Worm (Caenorhabditis elegans): ENCODE results near the gene pdi-2.

pdi-2 gene

DNA sequence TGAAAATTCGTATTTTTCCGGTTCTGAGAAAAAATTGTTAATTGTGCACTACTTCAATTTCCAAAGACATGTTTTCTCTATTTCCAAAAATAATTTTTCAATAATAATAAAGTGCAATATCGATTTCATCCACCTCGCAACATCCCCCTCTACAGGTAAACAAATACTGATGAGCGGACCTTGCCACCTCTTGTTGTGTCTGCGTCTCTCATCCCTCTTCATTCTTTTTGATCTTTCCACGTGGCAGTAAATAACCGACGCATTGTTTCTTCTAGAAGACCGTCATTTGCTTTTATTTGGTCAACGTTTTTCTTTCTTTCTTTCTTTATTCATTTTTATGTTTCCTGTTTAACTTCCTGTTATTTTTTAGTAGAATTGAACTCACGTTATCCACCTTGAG is 20.7 kb upstream of the pdi-2 start:
- TF ChIP-seq him-1 (tag; optimal IDR thresholded peaks at IDR 0.05) (no peak), W03F9.2 (tag; optimal IDR thresholded peaks at IDR 0.05) (no peak), dao-5 (tag; optimal IDR thresholded peaks at IDR 0.05) (no peak)

DNA sequence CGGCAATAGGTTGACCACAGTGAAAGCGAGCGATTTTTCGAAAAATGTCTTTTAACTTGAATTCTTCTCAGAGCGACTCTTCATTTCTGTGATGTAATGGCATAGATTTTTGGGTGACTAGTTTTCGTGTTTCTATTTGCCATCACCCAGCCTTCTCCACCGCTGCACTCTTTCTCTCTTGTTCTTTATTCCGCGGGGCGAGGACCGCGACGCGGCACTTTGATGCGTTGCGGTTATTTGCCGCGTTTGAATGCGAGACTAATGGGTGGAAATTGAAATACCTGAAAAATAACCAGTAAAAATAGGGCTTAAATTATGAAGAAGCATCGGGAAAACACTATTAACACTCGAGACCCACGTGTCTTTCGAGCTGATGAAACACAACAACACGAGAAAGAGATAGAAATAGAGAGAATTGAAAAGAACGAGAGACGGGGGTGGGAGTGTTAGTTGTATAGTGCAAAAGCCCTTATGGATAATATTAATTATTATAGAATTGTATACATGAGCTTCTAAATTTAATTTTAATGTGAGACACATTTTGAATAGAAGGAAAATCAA is 19.8 kb upstream of the pdi-2 start, which contains the start of gene dgk-2:
TSS of gene dgk-2 (minus strand) at position 281 of the 561 bp plus-strand sequence.
- no peak for TF ChIP-seq him-1 (tag; optimal IDR thresholded peaks at IDR 0.05)
- TF ChIP-seq W03F9.2 (tag; optimal IDR thresholded peaks at IDR 0.05) = no peak
- TF ChIP-seq dao-5 (tag; optimal IDR thresholded peaks at IDR 0.05) = no peak

DNA sequence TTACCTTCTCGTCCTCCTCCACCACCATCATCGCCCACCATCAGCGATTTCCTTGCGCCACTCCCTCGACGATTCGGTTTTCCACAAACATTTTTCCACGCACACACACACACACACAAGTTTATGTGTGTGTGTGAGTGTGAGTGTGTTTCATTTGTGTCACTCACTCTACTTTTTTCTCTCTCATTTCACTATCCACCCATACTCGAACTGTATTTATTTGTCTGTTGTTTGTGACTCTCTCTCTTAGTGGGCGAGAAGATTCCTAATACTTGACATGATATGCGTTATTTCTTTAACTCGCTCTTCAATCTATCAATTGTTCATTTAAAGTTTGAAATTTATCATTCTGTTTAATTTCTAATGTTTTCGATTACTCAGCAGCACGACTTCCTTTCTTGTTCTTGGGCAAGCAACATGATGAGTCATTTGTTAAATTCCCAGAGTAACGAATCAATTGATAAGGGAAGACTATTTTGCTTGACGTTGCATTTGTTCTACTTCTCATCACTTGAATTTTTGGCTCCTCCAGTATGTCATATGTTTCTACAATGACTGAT is 16.8 kb upstream of the pdi-2 start:
- TF ChIP-seq him-1 (tag; optimal IDR thresholded peaks at IDR 0.05) (no peak), W03F9.2 (tag; optimal IDR thresholded peaks at IDR 0.05) (no peak), dao-5 (tag; optimal IDR thresholded peaks at IDR 0.05) (no peak)

DNA sequence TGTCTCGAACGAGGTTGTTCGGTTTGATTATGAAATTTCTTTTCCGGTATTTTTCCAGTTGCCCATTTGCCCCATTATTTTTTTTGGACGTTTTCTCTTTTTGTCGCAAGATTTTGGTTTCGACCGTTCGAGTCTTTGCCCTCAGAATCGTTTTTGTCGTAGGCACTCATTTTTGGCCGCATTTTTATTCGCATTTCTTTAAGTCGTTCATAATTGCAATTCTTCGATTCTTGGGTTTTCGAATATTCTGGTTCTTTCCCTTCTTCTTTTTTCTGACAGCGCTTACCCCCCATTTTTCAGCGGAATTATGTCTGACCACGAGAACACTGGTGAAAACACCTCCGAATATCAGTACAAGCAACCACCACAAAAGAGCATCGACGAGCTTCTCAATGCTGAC is 15.7 kb upstream of the pdi-2 start, which contains the start of gene rhi-1:
TSS of gene rhi-1 (plus strand) at position 301 of the 400 bp plus-strand sequence.
- TF ChIP-seq W03F9.2 (tag; optimal IDR thresholded peaks at IDR 0.05) (no peak), dao-5 (tag; optimal IDR thresholded peaks at IDR 0.05) (no peak), him-1 (tag; optimal IDR thresholded peaks at IDR 0.05) (no peak)

DNA sequence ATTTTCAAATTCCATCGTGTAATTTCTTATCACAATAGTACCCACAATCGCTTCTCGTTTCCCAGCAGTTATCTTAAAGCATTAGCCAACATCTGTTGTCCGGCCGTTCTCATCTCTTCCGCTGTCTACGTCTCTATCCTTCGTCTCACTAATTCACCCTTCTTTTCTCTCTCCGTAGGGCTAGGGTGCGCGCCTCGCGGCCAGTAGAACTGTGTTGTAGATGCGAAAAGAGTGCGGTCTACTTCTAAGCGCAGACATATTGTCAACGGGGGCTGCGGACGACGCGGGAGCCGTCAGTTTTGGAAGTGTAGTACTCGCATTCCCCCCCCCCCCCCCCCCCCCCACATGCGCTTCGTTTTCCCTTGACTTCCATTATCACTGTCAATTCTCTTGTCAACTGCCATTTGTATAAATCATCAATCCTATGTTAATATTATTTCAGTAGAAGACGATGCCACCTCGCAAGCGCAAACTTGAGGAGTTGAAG is 10.3 kb upstream of the pdi-2 start, which contains the start of gene spr-3:
TSS of gene spr-3 (plus strand) at position 437 of the 487 bp plus-strand sequence.
- no peak for TF ChIP-seq W03F9.2 (tag; optimal IDR thresholded peaks at IDR 0.05)
- TF ChIP-seq him-1 (tag; optimal IDR thresholded peaks at IDR 0.05) = no peak
- no peak for TF ChIP-seq dao-5 (tag; optimal IDR thresholded peaks at IDR 0.05)

DNA sequence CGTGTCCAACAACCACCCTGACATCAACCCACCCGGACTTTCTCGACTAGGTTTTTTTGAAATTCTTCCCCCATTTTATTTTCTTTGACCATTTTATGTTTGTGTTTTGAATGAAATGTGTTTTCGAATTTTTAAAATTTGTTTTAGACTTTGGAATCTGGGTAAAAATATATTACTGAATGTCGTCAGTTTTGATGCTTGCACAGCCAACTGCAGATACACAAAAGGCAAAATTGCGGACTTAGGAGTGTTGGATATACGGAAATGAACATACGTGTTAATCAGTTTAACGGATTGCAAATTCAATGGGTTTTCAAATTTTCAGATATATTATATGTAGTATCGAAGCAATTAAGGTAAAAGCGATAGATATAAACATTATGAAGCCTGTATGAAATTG is 7.2 kb upstream of the pdi-2 start:
- no peak for TF ChIP-seq dao-5 (tag; optimal IDR thresholded peaks at IDR 0.05)

DNA sequence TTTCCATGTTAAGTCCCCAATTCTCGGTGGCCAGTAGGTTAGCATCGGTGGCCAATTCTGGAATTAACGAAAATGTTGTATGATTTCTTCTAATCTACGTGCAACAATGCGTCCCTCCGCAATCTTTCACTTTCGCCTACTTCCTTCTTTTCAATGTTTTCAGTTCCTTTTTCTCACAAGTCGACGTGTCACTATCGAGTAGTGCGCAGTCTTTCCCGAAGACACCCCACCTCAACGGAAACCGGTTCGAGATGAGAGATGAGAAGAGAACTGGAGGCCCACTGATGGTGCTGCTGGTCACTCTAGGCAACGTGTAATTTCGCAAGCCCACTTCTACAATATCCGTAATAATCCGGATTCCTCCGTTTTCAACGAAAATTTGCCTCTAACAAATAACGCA is 4.0 kb upstream of the pdi-2 start:
- TF ChIP-seq dao-5 (tag; optimal IDR thresholded peaks at IDR 0.05) (no peak), W03F9.2 (tag; optimal IDR thresholded peaks at IDR 0.05) (no peak), him-1 (tag; optimal IDR thresholded peaks at IDR 0.05) (no peak)

DNA sequence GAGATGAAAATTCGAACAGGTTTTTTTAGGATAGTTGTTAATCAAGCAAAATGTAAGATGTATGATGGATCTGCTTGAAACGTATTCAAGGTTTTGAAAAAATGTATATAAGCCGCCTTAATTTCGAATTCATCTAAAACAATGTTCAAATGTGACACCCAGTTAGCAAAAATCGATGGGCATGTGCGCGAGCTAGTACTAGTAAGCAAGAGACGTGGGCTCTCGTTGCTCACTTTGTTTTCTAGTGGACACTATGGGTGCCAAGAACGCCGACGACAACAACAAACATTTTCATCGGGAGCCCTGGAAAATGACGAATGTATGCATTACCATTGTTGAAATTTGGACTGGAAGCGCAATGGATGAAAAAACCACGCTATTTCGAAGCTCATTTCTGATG is 2.8 kb upstream of the pdi-2 start:
- TF ChIP-seq him-1 (tag; optimal IDR thresholded peaks at IDR 0.05) (no peak), W03F9.2 (tag; optimal IDR thresholded peaks at IDR 0.05) (no peak), dao-5 (tag; optimal IDR thresholded peaks at IDR 0.05) (no peak)

DNA sequence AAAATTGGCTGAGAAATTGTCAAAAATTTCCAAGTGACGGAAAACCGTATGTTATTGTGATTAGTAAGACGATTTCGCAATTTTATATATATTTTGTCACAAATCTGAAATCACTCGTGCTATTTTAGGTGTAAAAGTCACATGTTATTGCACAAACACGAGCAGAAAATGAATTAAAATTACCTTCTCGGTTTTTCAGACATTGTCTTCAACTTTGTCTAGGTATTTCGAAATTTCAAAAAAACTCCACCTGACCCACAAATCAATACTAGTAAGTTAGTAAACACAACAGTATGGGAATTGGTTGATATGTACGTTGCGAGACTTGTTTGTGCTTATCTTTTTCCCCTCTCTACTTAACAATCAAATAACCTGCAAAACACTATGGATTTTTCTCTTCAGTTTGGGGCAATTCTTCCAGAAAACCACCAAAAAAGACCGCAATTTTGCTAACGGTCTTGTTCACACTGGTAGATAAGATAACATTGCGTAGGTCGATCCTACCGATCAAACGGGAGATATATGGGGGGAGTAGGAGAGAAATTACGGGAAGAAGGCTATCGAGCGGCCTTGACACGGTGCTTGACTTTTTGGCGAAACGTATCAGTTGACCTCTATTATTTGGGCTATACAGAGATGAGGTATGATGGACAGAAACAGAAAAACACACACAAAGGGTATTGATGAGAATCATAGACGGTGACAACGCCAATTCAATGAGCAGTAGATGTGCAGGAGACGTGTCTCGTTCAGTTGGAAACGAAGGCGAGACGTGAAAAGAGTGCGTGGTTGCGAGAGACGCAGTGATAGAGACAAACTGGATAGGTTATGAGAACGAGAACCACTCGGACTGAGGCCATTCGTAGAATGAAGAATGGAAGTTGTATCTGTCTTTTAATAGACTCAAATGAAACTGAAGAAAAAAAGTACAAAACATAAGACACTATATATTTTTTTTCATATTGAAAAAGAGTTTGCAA is 1.8 kb upstream of the pdi-2 start, which contains the start of gene C07A12.7:
TSS of gene C07A12.7 (minus strand) at position 308 of the 980 bp plus-strand sequence.
- TF ChIP-seq him-1 (tag; optimal IDR thresholded peaks at IDR 0.05) (no peak), W03F9.2 (tag; optimal IDR thresholded peaks at IDR 0.05) (no peak), dao-5 (tag; optimal IDR thresholded peaks at IDR 0.05) (no peak)

DNA sequence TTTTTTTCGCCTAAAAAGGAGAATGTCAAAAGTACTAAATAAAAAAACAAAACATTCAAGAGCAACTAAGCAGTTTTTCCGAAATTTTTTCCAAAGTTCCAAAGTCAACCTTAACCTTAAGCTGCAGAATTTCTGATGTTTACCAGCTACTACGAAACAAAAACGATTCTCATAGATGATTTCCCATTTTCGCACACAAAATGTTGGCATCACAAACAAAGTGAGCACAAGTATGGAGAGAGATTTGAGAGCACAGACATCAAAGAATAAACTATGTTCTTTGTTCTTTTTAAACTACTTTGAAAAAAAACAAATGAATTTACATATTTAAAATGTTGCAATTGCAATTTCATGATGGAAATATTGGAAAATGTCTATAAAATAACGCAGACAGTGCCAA is 640 bp upstream of the pdi-2 start:
- TF ChIP-seq W03F9.2 (tag; optimal IDR thresholded peaks at IDR 0.05) = no peak
- TF ChIP-seq dao-5 (tag; optimal IDR thresholded peaks at IDR 0.05) = no peak
- TF ChIP-seq him-1 (tag; optimal IDR thresholded peaks at IDR 0.05) = no peak

DNA sequence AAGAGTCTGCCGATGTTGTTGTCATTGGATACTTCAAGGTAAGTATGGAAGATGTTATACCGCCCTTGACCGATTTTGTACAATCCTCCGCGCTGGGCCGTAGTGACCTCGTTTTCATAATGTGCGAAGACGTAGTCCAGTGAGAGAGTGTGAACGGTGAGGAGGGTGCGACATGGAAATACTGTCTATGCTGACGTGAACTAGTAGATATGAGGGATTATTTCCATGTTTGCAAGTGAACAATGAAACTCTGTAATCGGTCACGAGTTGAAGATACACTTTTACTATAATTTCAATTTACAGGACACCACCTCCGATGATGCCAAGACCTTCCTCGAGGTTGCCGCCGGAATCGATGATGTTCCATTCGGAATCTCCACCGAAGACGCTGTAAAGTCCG is 889 bp downstream of the pdi-2 start:
- TF ChIP-seq dao-5 (tag; optimal IDR thresholded peaks at IDR 0.05) (no peak), W03F9.2 (tag; optimal IDR thresholded peaks at IDR 0.05) (no peak), him-1 (tag; optimal IDR thresholded peaks at IDR 0.05) (no peak)

DNA sequence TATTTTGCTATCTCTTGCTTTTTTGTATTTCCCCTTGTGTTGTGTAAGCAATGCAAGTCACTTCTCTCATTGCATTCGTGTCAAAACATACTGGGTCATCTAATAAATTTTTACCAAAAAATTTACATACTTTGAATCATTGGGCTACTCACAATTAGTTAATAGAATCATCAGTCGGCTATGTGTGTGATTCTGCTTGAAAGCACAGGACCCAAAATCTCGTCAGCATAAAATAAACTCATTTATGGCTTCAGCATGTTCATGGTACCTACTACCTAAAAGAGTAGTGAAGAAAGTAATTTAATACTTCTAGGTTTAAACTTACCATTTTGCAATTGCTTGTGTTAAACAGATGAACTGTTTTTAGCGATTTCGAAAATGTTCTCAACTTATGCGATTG is 2.5 kb downstream of the pdi-2 start:
- no peak for TF ChIP-seq W03F9.2 (tag; optimal IDR thresholded peaks at IDR 0.05)
- no peak for TF ChIP-seq dao-5 (tag; optimal IDR thresholded peaks at IDR 0.05)
- TF ChIP-seq him-1 (tag; optimal IDR thresholded peaks at IDR 0.05) = no peak

DNA sequence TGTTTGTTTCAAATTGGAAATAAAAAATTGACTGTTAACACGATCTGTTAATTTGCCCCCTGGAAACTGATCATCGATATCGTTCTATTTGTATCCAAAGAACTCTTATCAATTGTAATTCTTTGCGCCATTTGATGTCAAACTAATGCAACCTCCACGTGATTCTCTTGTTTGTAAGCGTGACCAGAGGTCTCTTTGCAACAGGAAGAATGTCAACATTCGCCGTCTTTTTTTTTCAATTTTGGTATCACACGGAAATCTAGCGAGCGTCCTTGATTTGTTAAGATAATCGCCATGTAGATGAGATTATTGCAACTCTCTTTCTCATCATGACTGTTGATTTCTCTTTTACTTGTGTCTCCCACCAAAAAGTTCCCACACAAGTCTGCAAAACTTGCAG is 5.0 kb downstream of the pdi-2 start:
- TF ChIP-seq dao-5 (tag; optimal IDR thresholded peaks at IDR 0.05) = no peak
- no peak for TF ChIP-seq him-1 (tag; optimal IDR thresholded peaks at IDR 0.05)
- TF ChIP-seq W03F9.2 (tag; optimal IDR thresholded peaks at IDR 0.05) = peak; percentile 1
